Fruit fly (Drosophila melanogaster): Measurements from ENCODE around the gene cocoon.

dm6 chr3L:15506174-15506926, 32.4 kb upstream of the cocoon start:
- TF ChIP-seq br (GFP tag; optimal IDR thresholded peaks at IDR 0.05) (no peak), Dfd (GFP tag; optimal IDR thresholded peaks at IDR 0.05) (no peak), Dif (GFP tag; optimal IDR thresholded peaks at IDR 0.05; ENCODE audit: partially characterized antibody) (no peak), fru (GFP tag; optimal IDR thresholded peaks at IDR 0.05) (no peak)

Measured in whole organism, wandering third instar larva.